Fruit fly (Drosophila melanogaster) whole organism, embryonic: Measurements from ENCODE around the gene CG33269.

Experiments
- Adf1 ChIP-seq: fragments of 200-800 bp; sonication (Bioruptor generic); IDR thresholded peaks from 2 replicates; pipeline ENCODE4 v1.3.6; 2022; ENCODE audit warnings: missing biosample characterization, missing genetic modification characterization
- C15 ChIP-seq: fragments of 200-800 bp; sonication (Bioruptor generic); IDR thresholded peaks from 3 replicates; pipeline ENCODE4 v1.3.6; 2022; ENCODE audit warnings: missing biosample characterization, missing genetic modification characterization
- CG10209 ChIP-seq: fragments of 200-800 bp; sonication (Bioruptor generic); optimal IDR thresholded peaks from 3 replicates; lab custom pipeline; 2017; ENCODE audit warnings: missing biosample characterization, mild to moderate bottlenecking, missing genetic modification characterization, missing genetic modification reagents
- CG10462 ChIP-seq: fragments of 200-800 bp; sonication (Bioruptor generic); optimal IDR thresholded peaks from 2 replicates; lab custom pipeline; 2016; ENCODE audit warnings: missing biosample characterization, missing genetic modification characterization
- CG10543 ChIP-seq: fragments of 200-800 bp; sonication (Bioruptor generic); optimal IDR thresholded peaks from 3 replicates; lab custom pipeline; 2017; ENCODE audit warnings: missing biosample characterization, mild to moderate bottlenecking, missing genetic modification characterization, moderate library complexity
- CG11560 ChIP-seq: fragments of 200-800 bp; sonication (Bioruptor generic); IDR thresholded peaks from 3 replicates; pipeline ENCODE4 v1.3.6; 2022; ENCODE audit warnings: missing biosample characterization, missing genetic modification characterization
- CG11696 ChIP-seq: fragments of 200-800 bp; sonication (Bioruptor generic); IDR thresholded peaks from 2 replicates; pipeline ENCODE4 v1.3.6; 2022; ENCODE audit warnings: missing biosample characterization, missing genetic modification characterization
- CG12236 ChIP-seq: fragments of 200-800 bp; sonication (Bioruptor generic); optimal IDR thresholded peaks from 2 replicates; lab custom pipeline; 2016; ENCODE audit warnings: missing biosample characterization, missing genetic modification characterization
- CG13123 ChIP-seq: fragments of 200-800 bp; sonication (Bioruptor generic); optimal IDR thresholded peaks from 2 replicates; lab custom pipeline; 2016; ENCODE audit warnings: missing biosample characterization, missing genetic modification characterization
- CG1647 ChIP-seq: fragments of 200-800 bp; sonication (Bioruptor generic); optimal IDR thresholded peaks from 3 replicates; lab custom pipeline; 2016; ENCODE audit warnings: missing biosample characterization, missing genetic modification characterization
- CG17385 ChIP-seq: fragments of 200-800 bp; sonication (Bioruptor generic); optimal IDR thresholded peaks from 3 replicates; lab custom pipeline; 2018; ENCODE audit warnings: missing biosample characterization, mild to moderate bottlenecking, missing genetic modification characterization
- CG2712 ChIP-seq: fragments of 200-800 bp; optimal IDR thresholded peaks from 3 replicates; lab custom pipeline; 2019; ENCODE audit warnings: missing biosample characterization, mild to moderate bottlenecking, missing genetic modification characterization, moderate library complexity
- CG2875 ChIP-seq: fragments of 200-800 bp; sonication (Bioruptor generic); optimal IDR thresholded peaks from 2 replicates; lab custom pipeline; 2017; ENCODE audit warnings: missing biosample characterization, mild to moderate bottlenecking, missing genetic modification characterization, missing genetic modification reagents
- CG3838 ChIP-seq: fragments of 200-800 bp; sonication (Bioruptor generic); optimal IDR thresholded peaks from 3 replicates; lab custom pipeline; 2016; ENCODE audit warnings: missing biosample characterization, missing genetic modification characterization
- CG4404 ChIP-seq: fragments of 200-800 bp; sonication (Bioruptor generic); IDR thresholded peaks from 2 replicates; pipeline ENCODE4 v1.3.6; 2022; ENCODE audit warnings: missing biosample characterization, missing genetic modification characterization
- CG4424 ChIP-seq: fragments of 200-800 bp; sonication (Bioruptor generic); optimal IDR thresholded peaks from 3 replicates; lab custom pipeline; 2016; ENCODE audit warnings: missing biosample characterization, missing genetic modification characterization
- CG4820 ChIP-seq: fragments of 200-800 bp; sonication (Bioruptor generic); optimal IDR thresholded peaks from 3 replicates; lab custom pipeline; 2016; ENCODE audit warnings: missing biosample characterization, missing genetic modification characterization
- CG8359 ChIP-seq: fragments of 200-800 bp; sonication (Bioruptor generic); optimal IDR thresholded peaks from 2 replicates; lab custom pipeline; 2017; ENCODE audit warnings: missing biosample characterization, mild to moderate bottlenecking, missing genetic modification characterization, borderline replicate concordance
- CG9727 ChIP-seq: fragments of 200-800 bp; sonication (Bioruptor generic); optimal IDR thresholded peaks from 3 replicates; lab custom pipeline; 2017; ENCODE audit warnings: missing biosample characterization, mild to moderate bottlenecking, missing genetic modification characterization
- CG9797 ChIP-seq: fragments of 200-800 bp; sonication (Bioruptor generic); optimal IDR thresholded peaks from 3 replicates; lab custom pipeline; 2018; ENCODE audit warnings: missing biosample characterization, mild to moderate bottlenecking, missing genetic modification characterization
- D19A ChIP-seq: fragments of 200-800 bp; optimal IDR thresholded peaks from 3 replicates; lab custom pipeline; 2019; ENCODE audit warnings: missing biosample characterization, mild to moderate bottlenecking, missing genetic modification characterization, moderate library complexity
- E2f2 ChIP-seq: fragments of 200-800 bp; sonication (Bioruptor generic); IDR thresholded peaks from 2 replicates; pipeline ENCODE4 v1.3.6; 2022; ENCODE audit warnings: missing biosample characterization, missing genetic modification characterization
- Gsc ChIP-seq: fragments of 200-800 bp; sonication (Bioruptor generic); IDR thresholded peaks from 2 replicates; pipeline ENCODE4 v1.3.6; 2022; ENCODE audit warnings: missing biosample characterization, missing genetic modification characterization
- Jarid2 ChIP-seq: fragments of 200-800 bp; sonication (Bioruptor generic); optimal IDR thresholded peaks from 3 replicates; lab custom pipeline; 2017; ENCODE audit warnings: mild to moderate bottlenecking, missing biosample characterization, missing genetic modification reagents, missing genetic modification characterization
- Kr ChIP-seq: fragments of 200-800 bp; sonication (Bioruptor generic); optimal IDR thresholded peaks from 2 replicates; lab custom pipeline; 2017; ENCODE audit warnings: missing biosample characterization, mild to moderate bottlenecking, missing genetic modification characterization
- PHDP ChIP-seq: fragments of 200-800 bp; sonication (Bioruptor generic); optimal IDR thresholded peaks from 3 replicates; lab custom pipeline; 2018; ENCODE audit warnings: missing biosample characterization, mild to moderate bottlenecking, missing genetic modification characterization, moderate library complexity
- Pdp1 ChIP-seq, 2 experiments: fragments of 200-800 bp; sonication (Bioruptor generic); optimal IDR thresholded peaks; 3 replicates each; lab custom pipeline; 2016; ENCODE audit warnings: missing biosample characterization in 2 of 2, missing genetic modification characterization in 2 of 2, mild to moderate bottlenecking in 1 of 2, moderate library complexity in 1 of 2
- Poxn ChIP-seq: fragments of 200-800 bp; sonication (Bioruptor generic); IDR thresholded peaks from 2 replicates; pipeline ENCODE4 v1.3.6; 2022; ENCODE audit warnings: missing biosample characterization, missing genetic modification characterization
- Rx ChIP-seq: fragments of 200-800 bp; sonication (Bioruptor generic); IDR thresholded peaks from 2 replicates; pipeline ENCODE4 v1.3.6; 2022; ENCODE audit warnings: missing biosample characterization, missing genetic modification characterization
- Side ChIP-seq: fragments of 200-800 bp; sonication (Bioruptor generic); optimal IDR thresholded peaks from 2 replicates; lab custom pipeline; 2016; ENCODE audit warnings: missing biosample characterization, missing genetic modification characterization
- Spps ChIP-seq: fragments of 200-800 bp; sonication (Bioruptor generic); optimal IDR thresholded peaks from 2 replicates; lab custom pipeline; 2018; ENCODE audit warnings: missing biosample characterization, mild to moderate bottlenecking, missing genetic modification characterization
- YL-1 ChIP-seq: fragments of 200-800 bp; sonication (Bioruptor generic); optimal IDR thresholded peaks from 3 replicates; lab custom pipeline; 2017; ENCODE audit warnings: missing biosample characterization, mild to moderate bottlenecking, missing genetic modification characterization
- abd-A ChIP-seq: fragments of 200-800 bp; sonication (Bioruptor generic); optimal IDR thresholded peaks from 3 replicates; lab custom pipeline; 2019; ENCODE audit warnings: missing biosample characterization, mild to moderate bottlenecking, missing genetic modification characterization, moderate library complexity
- az2 ChIP-seq: fragments of 200-800 bp; sonication (Bioruptor generic); optimal IDR thresholded peaks from 3 replicates; lab custom pipeline; 2016; ENCODE audit warnings: missing biosample characterization, missing genetic modification characterization
- bcd ChIP-seq: fragments of 200-800 bp; sonication (Bioruptor generic); optimal IDR thresholded peaks from 2 replicates; lab custom pipeline; 2017; ENCODE audit warnings: missing biosample characterization, mild to moderate bottlenecking, missing genetic modification characterization
- bsh ChIP-seq, 2 experiments: fragments of 200-800 bp; sonication (Bioruptor generic); optimal IDR thresholded peaks; 2 replicates each; lab custom pipeline; 2017 to 2018; ENCODE audit warnings: mild to moderate bottlenecking in 2 of 2, missing biosample characterization in 2 of 2, missing genetic modification characterization in 2 of 2, moderate library complexity in 1 of 2
- en ChIP-seq: fragments of 200-800 bp; sonication (Bioruptor generic); optimal IDR thresholded peaks from 2 replicates; lab custom pipeline; 2016; ENCODE audit warnings: missing biosample characterization, missing genetic modification characterization
- ewg ChIP-seq: fragments of 200-800 bp; sonication (Bioruptor generic); optimal IDR thresholded peaks from 3 replicates; lab custom pipeline; 2017; ENCODE audit warnings: mild to moderate bottlenecking, missing biosample characterization, missing genetic modification reagents, missing genetic modification characterization
- eyg ChIP-seq: fragments of 200-800 bp; sonication (Bioruptor generic); optimal IDR thresholded peaks from 3 replicates; lab custom pipeline; 2016; ENCODE audit warnings: missing biosample characterization, missing genetic modification characterization
- gsb-n ChIP-seq: fragments of 200-800 bp; sonication (Bioruptor generic); optimal IDR thresholded peaks from 3 replicates; lab custom pipeline; 2018; ENCODE audit warnings: missing biosample characterization, mild to moderate bottlenecking, missing genetic modification characterization
- lbe ChIP-seq: fragments of 200-800 bp; sonication (Bioruptor generic); optimal IDR thresholded peaks from 2 replicates; lab custom pipeline; 2016; ENCODE audit warnings: missing biosample characterization, mild to moderate bottlenecking, missing genetic modification characterization
- mirr ChIP-seq: fragments of 200-800 bp; sonication (Bioruptor generic); optimal IDR thresholded peaks from 3 replicates; lab custom pipeline; 2018; ENCODE audit warnings: missing biosample characterization, mild to moderate bottlenecking, missing genetic modification characterization
- nau ChIP-seq: fragments of 200-800 bp; sonication (Bioruptor generic); optimal IDR thresholded peaks from 3 replicates; lab custom pipeline; 2017; ENCODE audit warnings: missing biosample characterization, mild to moderate bottlenecking, missing genetic modification characterization, missing genetic modification reagents
- pnt ChIP-seq: fragments of 200-800 bp; sonication (Bioruptor generic); optimal IDR thresholded peaks from 3 replicates; lab custom pipeline; 2016; ENCODE audit warnings: missing biosample characterization, missing genetic modification characterization
- sc ChIP-seq, 3 experiments: fragments of >200 bp in 2 of 3; fragments of 200-800 bp in 1 of 3; sonication (Bioruptor generic) in 1 of 3; optimal IDR thresholded peaks; 2 replicates in 2 of 3; 3 replicates in 1 of 3; lab custom pipeline; 2017; ENCODE audit warnings: mild to moderate bottlenecking in 1 of 3, missing biosample characterization in 1 of 3, missing genetic modification characterization in 1 of 3, missing genetic modification reagents in 1 of 3
- schlank ChIP-seq: fragments of 200-800 bp; sonication (Bioruptor generic); optimal IDR thresholded peaks from 2 replicates; lab custom pipeline; 2018; ENCODE audit warnings: missing biosample characterization, mild to moderate bottlenecking, missing genetic modification characterization
- seq ChIP-seq: fragments of 200-800 bp; sonication (Bioruptor generic); IDR thresholded peaks from 2 replicates; pipeline ENCODE4 v1.3.6; 2022; ENCODE audit warnings: missing biosample characterization, missing genetic modification characterization
- slp2 ChIP-seq: fragments of 200-800 bp; sonication (Bioruptor generic); optimal IDR thresholded peaks from 2 replicates; lab custom pipeline; 2016; ENCODE audit warnings: missing biosample characterization, missing genetic modification characterization
- sob ChIP-seq: fragments of 200-800 bp; sonication (Bioruptor generic); IDR thresholded peaks from 2 replicates; pipeline ENCODE4 v1.3.6; 2022; ENCODE audit warnings: missing biosample characterization, missing genetic modification characterization
- stc ChIP-seq: fragments of 200-800 bp; sonication (Bioruptor generic); IDR thresholded peaks from 2 replicates; pipeline ENCODE4 v1.3.6; 2022; ENCODE audit warnings: missing biosample characterization, missing genetic modification characterization
- tin ChIP-seq: fragments of 200-800 bp; sonication (Bioruptor generic); optimal IDR thresholded peaks from 3 replicates; lab custom pipeline; 2016; ENCODE audit warnings: missing biosample characterization, missing genetic modification characterization

The CG33269 gene

dm6 chr3L:11540330-11540702 is 41.7 kb downstream of the CG33269 start (continued):
- no peak for TF ChIP-seq CG10462 (GFP tag; lab: Kevin White, UChicago)
- no peak for TF ChIP-seq CG3838 (GFP tag; lab: Kevin White, UChicago)
- TF ChIP-seq Spps (tag; lab: Kevin White, UChicago), result no peak
- TF ChIP-seq YL-1, result no peak
- peak in 1 of 2 experiments; percentile 54 for TF ChIP-seq bsh (GFP tag; optimal IDR thresholded peaks at IDR 0.05; lab: Kevin White, UChicago)
- peak in 1 of 2 experiments; percentile 10 for TF ChIP-seq Pdp1 (GFP tag; optimal IDR thresholded peaks at IDR 0.05; lab: Kevin White, UChicago)
- peak; percentile 55 for TF ChIP-seq gsb-n (tag; lab: Kevin White, UChicago)
- TF ChIP-seq CG11696 (GFP tag; lab: Robert Waterston, UW), result peak; percentile 28; the same call in 1 of the 2 replicates
- TF ChIP-seq Adf1 (GFP tag; lab: Robert Waterston, UW), result no peak
- no peak for TF ChIP-seq sc (optimal IDR thresholded peaks at IDR 0.05; lab: Kevin White, UChicago)
- TF ChIP-seq sc (GFP tag; optimal IDR thresholded peaks at IDR 0.05; lab: Kevin White, UChicago), result no peak
- no peak for TF ChIP-seq Poxn (GFP tag; lab: Robert Waterston, UW)
- no peak for TF ChIP-seq abd-A
- TF ChIP-seq lbe (GFP tag; lab: Kevin White, UChicago), result no peak
- TF ChIP-seq nau (GFP tag; lab: Kevin White, UChicago), result peak; percentile 64
- no peak for TF ChIP-seq CG13123 (GFP tag; lab: Kevin White, UChicago)
- TF ChIP-seq CG12236 (GFP tag; lab: Kevin White, UChicago), result no peak
- TF ChIP-seq Jarid2 (GFP tag; lab: Kevin White, UChicago), result peak; percentile 3
- no peak for TF ChIP-seq tin (GFP tag; lab: Kevin White, UChicago)
- no peak for TF ChIP-seq Kr
- TF ChIP-seq D19A (tag; lab: Kevin White, UChicago), result no peak
- TF ChIP-seq bcd (GFP tag; lab: Kevin White, UChicago), result no peak
- no peak for TF ChIP-seq schlank (tag; lab: Kevin White, UChicago)
- peak; percentile 62 for TF ChIP-seq CG2875 (GFP tag; lab: Kevin White, UChicago)
- peak; percentile 47 for TF ChIP-seq Side (GFP tag; lab: Kevin White, UChicago)
- TF ChIP-seq CG4820, result no peak
- peak; percentile 10 for TF ChIP-seq CG10543 (GFP tag; lab: Kevin White, UChicago)
- TF ChIP-seq E2f2 (GFP tag; lab: Robert Waterston, UW), result peak; percentile 15; the same call in 1 of the 2 replicates
- no peak for TF ChIP-seq CG9797 (GFP tag; lab: Kevin White, UChicago)
- TF ChIP-seq eyg (GFP tag; lab: Kevin White, UChicago), result peak; percentile 64
- no peak for TF ChIP-seq stc
- no peak for TF ChIP-seq pnt (GFP tag; lab: Kevin White, UChicago)
- TF ChIP-seq CG4424 (GFP tag; lab: Kevin White, UChicago), result no peak
- no peak for TF ChIP-seq Rx (GFP tag; lab: Robert Waterston, UW)
- TF ChIP-seq Gsc, result no peak
- TF ChIP-seq sob, result 0 out of 2 replicates have a peak, but pooled peaks have one; percentile 37
- TF ChIP-seq CG9727 (GFP tag; lab: Kevin White, UChicago), result peak; percentile 26
- TF ChIP-seq az2 (GFP tag; lab: Kevin White, UChicago), result no peak
- TF ChIP-seq CG4404, result no peak
- TF ChIP-seq CG11560 (tag; lab: Robert Waterston, UW), result no peak
- peak; percentile 27 for TF ChIP-seq CG10209 (GFP tag; lab: Kevin White, UChicago)
- TF ChIP-seq slp2 (GFP tag; lab: Kevin White, UChicago), result no peak
- TF ChIP-seq CG8359 (GFP tag; lab: Kevin White, UChicago), result peak; percentile 52
- peak; percentile 17 for TF ChIP-seq CG17385 (GFP tag; lab: Kevin White, UChicago)
- TF ChIP-seq CG2712 (tag; lab: Kevin White, UChicago), result peak; percentile 9
- TF ChIP-seq CG1647 (GFP tag; lab: Kevin White, UChicago), result no peak
- no peak for TF ChIP-seq ewg (GFP tag; lab: Kevin White, UChicago)
- peak; percentile 24 for TF ChIP-seq en (GFP tag; lab: Kevin White, UChicago)
- TF ChIP-seq seq (GFP tag; lab: Robert Waterston, UW), result no peak
- peak; percentile 68 for TF ChIP-seq mirr (GFP tag; lab: Kevin White, UChicago)
- peak; percentile 54 for TF ChIP-seq PHDP (tag; lab: Kevin White, UChicago)
- TF ChIP-seq C15 (GFP tag; lab: Robert Waterston, UW), result no peak
